Worm (Caenorhabditis elegans) whole organism, early embryonic: ENCODE results near the gene paml-1.

Experiments used
- B0310.2 ChIP-seq: sonication (generic microtip); optimal IDR thresholded peaks from 2 replicates; lab custom pipeline; 2016; ENCODE audit warnings: mild to moderate bottlenecking, missing genetic modification characterization, missing compliant biosample characterization
- aly-1 ChIP-seq: sonication (generic microtip); optimal IDR thresholded peaks from 2 replicates; lab custom pipeline; 2016; ENCODE audit warnings: missing genetic modification characterization, missing compliant biosample characterization
- ama-1 ChIP-seq: fragments of 150-350 bp; optimal IDR thresholded peaks from 2 replicates; lab custom pipeline; 2014
- ceh-13 ChIP-seq: fragments of 200-800 bp; sonication (Bioruptor generic); optimal IDR thresholded peaks from 2 replicates; lab custom pipeline; 2018; ENCODE audit warnings: mild to moderate bottlenecking, missing genetic modification characterization, missing compliant biosample characterization
- ceh-36 ChIP-seq: sonication (generic microtip); optimal IDR thresholded peaks from 2 replicates; lab custom pipeline; 2016; ENCODE audit warnings: missing genetic modification characterization, inconsistent platforms, missing compliant biosample characterization
- ets-7 ChIP-seq: sonication (generic microtip); optimal IDR thresholded peaks from 2 replicates; lab custom pipeline; 2016; ENCODE audit warnings: missing genotype, missing genetic modification characterization, missing compliant biosample characterization
- flt-1 ChIP-seq: fragments of 200-800 bp; sonication (Bioruptor generic); IDR thresholded peaks from 2 replicates; pipeline ENCODE4 v1.3.6; 2022; ENCODE audit warnings: missing genetic modification characterization, missing compliant biosample characterization
- hmg-4 ChIP-seq: fragments of 200-800 bp; sonication (Bioruptor generic); optimal IDR thresholded peaks from 2 replicates; lab custom pipeline; 2018; ENCODE audit warnings: mild to moderate bottlenecking, missing genetic modification characterization, missing compliant biosample characterization
- hnd-1 ChIP-seq: sonication (generic microtip); optimal IDR thresholded peaks from 2 replicates; lab custom pipeline; 2016; ENCODE audit warnings: missing genetic modification characterization, missing compliant biosample characterization
- scrt-1 ChIP-seq: fragments of 200-800 bp; sonication (Bioruptor generic); IDR thresholded peaks from 2 replicates; pipeline ENCODE4 v1.3.6; 2022; ENCODE audit warnings: missing genetic modification characterization, missing compliant biosample characterization
- sea-1 ChIP-seq: fragments of 200-800 bp; sonication (Bioruptor generic); conservative IDR thresholded peaks from 2 replicates; pipeline ENCODE4 v1.3.6; 2022; ENCODE audit warnings: missing genetic modification characterization, missing compliant biosample characterization
- tbx-11 ChIP-seq: fragments of 200-800 bp; sonication (Bioruptor generic); IDR thresholded peaks from 2 replicates; pipeline ENCODE4 v1.3.6; 2022; ENCODE audit warnings: missing genetic modification characterization, missing compliant biosample characterization

DNA sequence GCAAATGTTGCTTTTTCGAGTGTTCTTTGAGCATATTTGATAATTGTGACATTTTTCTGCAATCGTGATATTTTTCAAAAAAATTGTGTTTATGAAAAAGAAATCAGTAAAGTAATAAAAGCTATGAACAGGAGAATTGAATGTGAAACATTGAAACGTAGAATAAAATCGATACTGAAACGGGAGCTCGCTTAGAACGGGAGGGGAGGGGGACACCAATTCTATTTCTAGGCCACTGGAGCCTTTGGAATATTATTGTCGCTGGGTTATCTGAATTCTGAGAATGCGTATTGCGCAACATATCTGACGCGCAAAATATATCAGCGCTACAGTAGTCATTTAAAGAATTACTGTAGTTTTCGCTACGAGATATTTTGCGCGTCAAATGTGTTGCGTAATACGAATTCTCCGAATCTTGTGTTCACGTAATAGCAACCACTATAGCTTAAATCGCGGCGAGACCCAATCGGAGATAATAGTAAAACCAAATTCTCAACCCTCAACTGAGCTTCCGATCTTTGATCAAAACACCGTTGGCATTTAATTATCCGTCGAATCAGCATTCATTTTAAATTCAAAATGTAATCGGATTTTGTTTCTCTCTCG lies 21.9 kb downstream of the paml-1 start, which contains the start of the genes blos-1 and best-18:
- TF ChIP-seq aly-1 (tag; lab: Kevin White, UChicago) (no peak), hmg-4 (GFP tag; lab: Kevin White, UChicago) (no peak), hnd-1 (tag; lab: Kevin White, UChicago) (no peak), ets-7 (tag; lab: Kevin White, UChicago) (no peak), ama-1 (lab: Kevin White, UChicago) (no peak), ceh-13 (no peak), B0310.2 (tag; lab: Kevin White, UChicago) (no peak), ceh-36 (tag; lab: Kevin White, UChicago) (no peak), scrt-1 (GFP tag; lab: Robert Waterston, UW) (no peak), tbx-11 (no peak), sea-1 (GFP tag; lab: Robert Waterston, UW) (no peak), flt-1 (GFP tag; lab: Robert Waterston, UW) (no peak)
